Fruit fly (Drosophila melanogaster): Measurements from ENCODE around the gene CG15211.

DNA sequence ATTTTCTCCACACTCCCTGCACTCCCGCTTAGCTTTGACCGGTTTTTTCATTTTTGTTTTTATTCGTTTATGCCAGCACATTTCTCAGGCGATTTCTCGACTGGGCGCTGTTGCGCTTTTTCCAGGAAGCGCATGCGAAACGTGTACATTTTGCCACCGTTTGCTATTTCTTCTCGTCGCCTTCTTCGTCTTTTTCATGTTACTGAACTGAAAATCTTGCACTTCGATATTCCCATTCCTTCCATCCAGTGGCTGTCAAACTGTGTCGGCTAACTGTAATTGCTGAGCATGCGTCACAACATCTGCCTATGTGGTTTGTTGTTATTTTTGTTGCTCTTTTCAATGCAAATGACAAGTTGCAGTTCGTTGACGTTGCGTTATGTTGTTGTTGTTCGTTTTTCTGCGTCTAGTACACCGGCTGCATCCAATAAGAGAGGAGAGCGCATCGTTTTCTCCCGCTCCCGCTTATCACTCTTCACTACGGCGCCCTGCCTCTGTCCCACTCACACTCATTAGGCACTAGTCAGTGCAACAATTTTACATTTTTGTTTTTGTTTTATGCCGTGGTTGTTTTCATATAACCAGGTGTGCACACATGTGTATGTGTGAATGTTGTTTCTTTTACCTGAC lies 29.6 kb downstream of the CG15211 start:
- TF ChIP-seq CG8478 (optimal IDR thresholded peaks at IDR 0.05) (no peak), CTCF (optimal IDR thresholded peaks at IDR 0.05) (no peak)

Data from S2 (cell line).